Worm (Caenorhabditis elegans): Measurements from ENCODE around the gene F56B3.2.

ce11 chrIV:807027-807516 is 38.7 kb upstream of the F56B3.2 start, which contains the start of gene Y55F3BL.6:
- no peak for TF ChIP-seq dpff-1 (tag; optimal IDR thresholded peaks at IDR 0.05)
- no peak for TF ChIP-seq snpc-4 (GFP tag; optimal IDR thresholded peaks at IDR 0.05)
- TF ChIP-seq snpc-4 (tag; optimal IDR thresholded peaks at IDR 0.05) = no peak
- no peak for TF ChIP-seq nfyb-1 (GFP tag; IDR thresholded peaks at IDR 0.05)
- no peak for TF ChIP-seq lin-40 (tag; optimal IDR thresholded peaks at IDR 0.05)
- no peak for TF ChIP-seq lir-1 (GFP tag; conservative IDR thresholded peaks at IDR 0.05)
- TF ChIP-seq unc-62 (GFP tag; optimal IDR thresholded peaks at IDR 0.05) = no peak
- TF ChIP-seq unc-130 (GFP tag; optimal IDR thresholded peaks at IDR 0.05) = no peak
- TF ChIP-seq hlh-26 (GFP tag; conservative IDR thresholded peaks at IDR 0.05) = no peak
- no peak for TF ChIP-seq mel-28 (tag; optimal IDR thresholded peaks at IDR 0.05; ENCODE audit: borderline replicate concordance)
- TF ChIP-seq ceh-100 (GFP tag; IDR thresholded peaks at IDR 0.05) = no peak
